Worm (Caenorhabditis elegans): ENCODE measurements around the gene set-3.

- TF ChIP-seq nhr-77 (tag; optimal IDR thresholded peaks at IDR 0.05) = no peak
- TF ChIP-seq nhr-11 (tag; optimal IDR thresholded peaks at IDR 0.05) = no peak
- no peak for TF ChIP-seq mep-1 (tag; optimal IDR thresholded peaks at IDR 0.05)
- no peak for TF ChIP-seq unc-62 (GFP tag; optimal IDR thresholded peaks at IDR 0.05 in 1 of 2)
- no peak for TF ChIP-seq unc-62 (tag; optimal IDR thresholded peaks at IDR 0.05)
- no peak for TF ChIP-seq nhr-48 (tag; optimal IDR thresholded peaks at IDR 0.05)
- TF ChIP-seq nhr-25 (tag; optimal IDR thresholded peaks at IDR 0.05; ENCODE audit: borderline replicate concordance, insufficient read depth) = no peak
- no peak for TF ChIP-seq aly-2 (tag; optimal IDR thresholded peaks at IDR 0.05)
- TF ChIP-seq ztf-11 (tag; optimal IDR thresholded peaks at IDR 0.05) = no peak
- no peak for TF ChIP-seq php-3 (GFP tag; IDR thresholded peaks at IDR 0.05)
- no peak for TF ChIP-seq ces-1 (GFP tag; optimal IDR thresholded peaks at IDR 0.05)
- TF ChIP-seq F26F4.8 (GFP tag; conservative IDR thresholded peaks at IDR 0.05) = no peak
- TF ChIP-seq R02D3.7 (tag; optimal IDR thresholded peaks at IDR 0.05) = no peak
- no peak for TF ChIP-seq aha-1 (tag)
- no peak for TF ChIP-seq nhr-111 (GFP tag; optimal IDR thresholded peaks at IDR 0.05)
These were observed 38.6 kb downstream of the set-3 start, which contains the start of gene C15H7.4 for ce11 chrIII:9655802-9656201.
